Fruit fly (Drosophila melanogaster) whole organism, embryonic: Measurements from ENCODE around the gene dre4.
A peak's percentile ranks its signal among the peaks of the same experiment; 100 is the strongest.

Source experiments
- Aef1 ChIP-seq: fragments of 200-800 bp; sonication (Bioruptor generic); IDR thresholded peaks from 3 replicates; pipeline ENCODE4 v1.3.6; 2022; ENCODE audit warnings: missing biosample characterization, missing genetic modification characterization
- CG1024 ChIP-seq: fragments of 200-800 bp; sonication (Bioruptor generic); IDR thresholded peaks from 2 replicates; pipeline ENCODE4 v1.3.6; 2022; ENCODE audit warnings: missing biosample characterization, missing genetic modification characterization
- CG11456 ChIP-seq: fragments of 200-800 bp; sonication (Bioruptor generic); IDR thresholded peaks from 3 replicates; pipeline ENCODE4 v1.3.6; 2022; ENCODE audit warnings: missing biosample characterization, missing genetic modification characterization
- CG11560 ChIP-seq: fragments of 200-800 bp; sonication (Bioruptor generic); IDR thresholded peaks from 3 replicates; pipeline ENCODE4 v1.3.6; 2022; ENCODE audit warnings: missing biosample characterization, missing genetic modification characterization
- CG11695 ChIP-seq: fragments of 200-800 bp; sonication (Bioruptor generic); IDR thresholded peaks from 3 replicates; pipeline ENCODE4 v1.3.6; 2022; ENCODE audit warnings: missing biosample characterization, missing genetic modification characterization
- CG12071 ChIP-seq: fragments of 200-800 bp; sonication (Bioruptor generic); optimal IDR thresholded peaks from 3 replicates; lab custom pipeline; 2018; ENCODE audit warnings: missing biosample characterization, mild to moderate bottlenecking, missing genetic modification characterization
- CG12219 ChIP-seq: fragments of 200-800 bp; sonication (Bioruptor generic); optimal IDR thresholded peaks from 3 replicates; lab custom pipeline; 2018; ENCODE audit warnings: missing biosample characterization, mild to moderate bottlenecking, missing genetic modification characterization
- CG13123 ChIP-seq: fragments of 200-800 bp; sonication (Bioruptor generic); optimal IDR thresholded peaks from 2 replicates; lab custom pipeline; 2016; ENCODE audit warnings: missing biosample characterization, missing genetic modification characterization
- CG14014 ChIP-seq: fragments of 200-800 bp; sonication (Bioruptor generic); IDR thresholded peaks from 2 replicates; pipeline ENCODE4 v1.3.6; 2022; ENCODE audit warnings: missing biosample characterization, missing genetic modification characterization
- CG14965 ChIP-seq: fragments of 200-800 bp; sonication (Bioruptor generic); optimal IDR thresholded peaks from 2 replicates; lab custom pipeline; 2016; ENCODE audit warnings: missing biosample characterization, missing genetic modification characterization, borderline replicate concordance
- CG15269 ChIP-seq: fragments of 200-800 bp; sonication (Bioruptor generic); optimal IDR thresholded peaks from 2 replicates; lab custom pipeline; 2018; ENCODE audit warnings: missing biosample characterization, mild to moderate bottlenecking, missing genetic modification characterization, moderate library complexity
- CG17385 ChIP-seq: fragments of 200-800 bp; sonication (Bioruptor generic); optimal IDR thresholded peaks from 3 replicates; lab custom pipeline; 2018; ENCODE audit warnings: missing biosample characterization, mild to moderate bottlenecking, missing genetic modification characterization
- CG3163 ChIP-seq: fragments of 200-800 bp; sonication (Bioruptor generic); optimal IDR thresholded peaks from 3 replicates; lab custom pipeline; 2016; ENCODE audit warnings: missing biosample characterization, missing genetic modification characterization
- CG32767 ChIP-seq: fragments of 200-800 bp; sonication (Bioruptor generic); IDR thresholded peaks from 2 replicates; pipeline ENCODE4 v1.3.6; 2022; ENCODE audit warnings: missing biosample characterization, missing genetic modification characterization
- CG4282 ChIP-seq: fragments of 200-800 bp; sonication (Bioruptor generic); optimal IDR thresholded peaks from 2 replicates; lab custom pipeline; 2016; ENCODE audit warnings: missing biosample characterization, missing genetic modification characterization
- CG4328 ChIP-seq: fragments of 200-800 bp; sonication (Bioruptor generic); optimal IDR thresholded peaks from 3 replicates; lab custom pipeline; 2017; ENCODE audit warnings: missing biosample characterization, missing genetic modification reagents, missing genetic modification characterization
- CG43689 ChIP-seq: fragments of 200-800 bp; sonication (Bioruptor generic); IDR thresholded peaks from 2 replicates; pipeline ENCODE4 v1.3.6; 2022; ENCODE audit warnings: missing biosample characterization, missing genetic modification characterization
- CG4617 ChIP-seq: fragments of 200-800 bp; sonication (Bioruptor generic); optimal IDR thresholded peaks from 3 replicates; lab custom pipeline; 2016; ENCODE audit warnings: missing biosample characterization, missing genetic modification characterization, borderline replicate concordance
- CG6683 ChIP-seq: fragments of 200-800 bp; sonication (Bioruptor generic); optimal IDR thresholded peaks from 2 replicates; lab custom pipeline; 2017; ENCODE audit warnings: missing biosample characterization, mild to moderate bottlenecking, missing genetic modification characterization, missing genetic modification reagents
- CrebB ChIP-seq: fragments of 200-800 bp; sonication (Bioruptor generic); optimal IDR thresholded peaks from 3 replicates; lab custom pipeline; 2018; ENCODE audit warnings: missing biosample characterization, mild to moderate bottlenecking, missing genetic modification characterization
- D19A ChIP-seq: fragments of 200-800 bp; optimal IDR thresholded peaks from 3 replicates; lab custom pipeline; 2019; ENCODE audit warnings: missing biosample characterization, mild to moderate bottlenecking, missing genetic modification characterization, moderate library complexity
- Deaf1 ChIP-seq: fragments of 200-800 bp; optimal IDR thresholded peaks from 3 replicates; lab custom pipeline; 2019; ENCODE audit warnings: missing biosample characterization, mild to moderate bottlenecking, missing genetic modification characterization, moderate library complexity
- ERR ChIP-seq: fragments of 200-800 bp; sonication (Bioruptor generic); optimal IDR thresholded peaks from 2 replicates; lab custom pipeline; 2016; ENCODE audit warnings: missing biosample characterization, missing genetic modification characterization
- Ets65A ChIP-seq: fragments of 200-800 bp; sonication (Bioruptor generic); peaks from one replicate; lab custom pipeline; 2016; ENCODE audit warnings: missing biosample characterization, missing genetic modification characterization
- HLH4C ChIP-seq: fragments of 200-800 bp; sonication (Bioruptor generic); IDR thresholded peaks from 3 replicates; pipeline ENCODE4 v1.3.6; 2022; ENCODE audit warnings: missing biosample characterization, missing genetic modification characterization; ENCODE audit not compliant: partially characterized antibody
- Mrtf ChIP-seq: fragments of 200-800 bp; sonication (Bioruptor generic); IDR thresholded peaks from 3 replicates; pipeline ENCODE4 v1.3.6; 2022; ENCODE audit warnings: missing biosample characterization, missing genetic modification characterization
- NfI ChIP-seq: fragments of 200-800 bp; sonication (Bioruptor generic); optimal IDR thresholded peaks from 3 replicates; lab custom pipeline; 2018; ENCODE audit warnings: missing biosample characterization, mild to moderate bottlenecking, missing genetic modification characterization, moderate library complexity
- Oli ChIP-seq: fragments of 200-800 bp; sonication (Bioruptor generic); optimal IDR thresholded peaks from 2 replicates; lab custom pipeline; 2018; ENCODE audit warnings: missing biosample characterization, mild to moderate bottlenecking, missing genetic modification characterization, moderate library complexity
- PHDP ChIP-seq: fragments of 200-800 bp; sonication (Bioruptor generic); optimal IDR thresholded peaks from 3 replicates; lab custom pipeline; 2018; ENCODE audit warnings: missing biosample characterization, mild to moderate bottlenecking, missing genetic modification characterization, moderate library complexity
- Poxn ChIP-seq: fragments of 200-800 bp; sonication (Bioruptor generic); IDR thresholded peaks from 2 replicates; pipeline ENCODE4 v1.3.6; 2022; ENCODE audit warnings: missing biosample characterization, missing genetic modification characterization
- Ptx1 ChIP-seq: fragments of 200-800 bp; sonication (Bioruptor generic); IDR thresholded peaks from 2 replicates; pipeline ENCODE4 v1.3.6; 2022; ENCODE audit warnings: missing biosample characterization, missing genetic modification characterization
- Scr ChIP-seq: fragments of 200-800 bp; sonication (Bioruptor generic); IDR thresholded peaks from 2 replicates; pipeline ENCODE4 v1.3.6; 2022; ENCODE audit warnings: missing biosample characterization, missing genetic modification characterization; ENCODE audit not compliant: partially characterized antibody
- Spps ChIP-seq: fragments of 200-800 bp; sonication (Bioruptor generic); optimal IDR thresholded peaks from 2 replicates; lab custom pipeline; 2018; ENCODE audit warnings: missing biosample characterization, mild to moderate bottlenecking, missing genetic modification characterization
- Xbp1 ChIP-seq: fragments of 200-800 bp; sonication (Bioruptor generic); optimal IDR thresholded peaks from 3 replicates; lab custom pipeline; 2016; ENCODE audit warnings: missing biosample characterization, mild to moderate bottlenecking, missing genetic modification characterization
- ac ChIP-seq: fragments of 200-800 bp; sonication (Bioruptor generic); optimal IDR thresholded peaks from 3 replicates; lab custom pipeline; 2017; ENCODE audit warnings: missing biosample characterization, mild to moderate bottlenecking, missing genetic modification characterization
- bcd ChIP-seq: fragments of 200-800 bp; sonication (Bioruptor generic); optimal IDR thresholded peaks from 2 replicates; lab custom pipeline; 2017; ENCODE audit warnings: missing biosample characterization, mild to moderate bottlenecking, missing genetic modification characterization
- bigmax ChIP-seq: fragments of 200-800 bp; sonication (Bioruptor generic); optimal IDR thresholded peaks from 2 replicates; lab custom pipeline; 2018; ENCODE audit warnings: missing biosample characterization, mild to moderate bottlenecking, missing genetic modification characterization
- chinmo ChIP-seq: fragments of 200-800 bp; sonication (Bioruptor generic); IDR thresholded peaks from 4 replicates; pipeline ENCODE4 v1.3.6; 2022; ENCODE audit warnings: missing biosample characterization, missing genetic modification characterization; ENCODE audit not compliant: partially characterized antibody
- exex ChIP-seq: fragments of 200-800 bp; sonication (Bioruptor generic); optimal IDR thresholded peaks from 4 replicates; lab custom pipeline; 2018; ENCODE audit warnings: missing biosample characterization, mild to moderate bottlenecking, missing genetic modification characterization, moderate library complexity
- ken ChIP-seq: fragments of 200-800 bp; sonication (Bioruptor generic); IDR thresholded peaks from 3 replicates; pipeline ENCODE4 v1.3.6; 2022; ENCODE audit warnings: missing biosample characterization, missing genetic modification characterization
- kni ChIP-seq: fragments of 200-800 bp; sonication (Bioruptor generic); optimal IDR thresholded peaks from 3 replicates; lab custom pipeline; 2017; ENCODE audit warnings: mild to moderate bottlenecking, missing biosample characterization, missing genetic modification reagents, missing genetic modification characterization
- luna ChIP-seq: fragments of 200-800 bp; sonication (Bioruptor generic); optimal IDR thresholded peaks from 2 replicates; lab custom pipeline; 2016; ENCODE audit warnings: missing biosample characterization, missing genetic modification characterization
- nmo ChIP-seq: fragments of 200-800 bp; sonication (Bioruptor generic); optimal IDR thresholded peaks from 2 replicates; lab custom pipeline; 2018; ENCODE audit warnings: missing biosample characterization, mild to moderate bottlenecking, missing genetic modification characterization, moderate library complexity
- org-1 ChIP-seq: fragments of 200-800 bp; sonication (Bioruptor generic); optimal IDR thresholded peaks from 2 replicates; lab custom pipeline; 2017; ENCODE audit warnings: missing biosample characterization, missing genetic modification characterization
- pum ChIP-seq: fragments of 200-800 bp; sonication (Bioruptor generic); optimal IDR thresholded peaks from 2 replicates; lab custom pipeline; 2016; ENCODE audit warnings: missing biosample characterization, missing genetic modification characterization
- scrt ChIP-seq: fragments of 200-800 bp; sonication (Bioruptor generic); optimal IDR thresholded peaks from 2 replicates; lab custom pipeline; 2018; ENCODE audit warnings: missing biosample characterization, mild to moderate bottlenecking, missing genetic modification characterization, moderate library complexity
- sd ChIP-seq: fragments of 200-800 bp; sonication (Bioruptor generic); optimal IDR thresholded peaks from 3 replicates; lab custom pipeline; 2018; ENCODE audit warnings: missing biosample characterization, mild to moderate bottlenecking, missing genetic modification characterization, moderate library complexity
- wdn ChIP-seq: fragments of 200-800 bp; sonication (Bioruptor generic); IDR thresholded peaks from 2 replicates; pipeline ENCODE4 v1.3.6; 2022; ENCODE audit warnings: missing biosample characterization, missing genetic modification characterization
- z ChIP-seq: fragments of 200-800 bp; sonication (Bioruptor generic); IDR thresholded peaks from 3 replicates; pipeline ENCODE4 v1.3.6; 2022; ENCODE audit warnings: missing biosample characterization, missing genetic modification characterization
- zen2 ChIP-seq: fragments of 200-800 bp; sonication (Bioruptor generic); IDR thresholded peaks from 3 replicates; pipeline ENCODE4 v1.3.6; 2022; ENCODE audit warnings: missing biosample characterization, missing genetic modification characterization; ENCODE audit not compliant: partially characterized antibody

Gene dre4

dm6 chr3L:1882868-1883554 is 6.9 kb upstream of the dre4 start, which contains the start of gene CG13937 (continued):
- TF ChIP-seq NfI (no peak), CG3163 (GFP tag; lab: Kevin White, UChicago) (no peak), z (GFP tag; lab: Robert Waterston, UW) (0 out of 3 replicates have a peak, but pooled peaks have one; percentile 34), bcd (GFP tag; lab: Kevin White, UChicago) (no peak), PHDP (tag; lab: Kevin White, UChicago) (no peak), bigmax (GFP tag; lab: Kevin White, UChicago) (no peak), D19A (tag; lab: Kevin White, UChicago) (no peak), scrt (GFP tag; lab: Kevin White, UChicago) (peak; percentile 39), CG43689 (no peak), Poxn (GFP tag; lab: Robert Waterston, UW) (no peak), CG11456 (GFP tag; lab: Robert Waterston, UW) (no peak), Xbp1 (no peak), CG12071 (no peak), HLH4C (GFP tag; lab: Robert Waterston, UW) (no peak), CG11560 (tag; lab: Robert Waterston, UW) (no peak), Ets65A (GFP tag; lab: Kevin White, UChicago) (no peak), luna (no peak), ERR (GFP tag; lab: Kevin White, UChicago) (no peak), pum (no peak), CG4328 (GFP tag; lab: Kevin White, UChicago) (no peak), CrebB (no peak), kni (GFP tag; lab: Kevin White, UChicago) (no peak), Ptx1 (GFP tag; lab: Robert Waterston, UW) (no peak), nmo (no peak), CG13123 (no peak), CG11695 (0 out of 3 replicates have a peak, but pooled peaks have one; percentile 9), CG4282 (GFP tag; lab: Kevin White, UChicago) (no peak), CG17385 (GFP tag; lab: Kevin White, UChicago) (no peak), CG12219 (GFP tag; lab: Kevin White, UChicago) (no peak), CG6683 (GFP tag; lab: Kevin White, UChicago) (no peak), Mrtf (GFP tag; lab: Robert Waterston, UW) (no peak), chinmo (0 out of 4 replicates have a peak, but pooled peaks have one; percentile 60), Scr (peak; percentile 11; the same call in 1 of the 2 replicates), ken (no peak), Oli (tag; lab: Kevin White, UChicago) (no peak), CG14965 (GFP tag; lab: Kevin White, UChicago) (no peak), Spps (no peak), CG32767 (GFP tag; lab: Robert Waterston, UW) (no peak), ac (GFP tag; lab: Kevin White, UChicago) (no peak), org-1 (no peak), exex (tag; lab: Kevin White, UChicago) (no peak), zen2 (GFP tag; lab: Robert Waterston, UW) (no peak), CG14014 (GFP tag; lab: Robert Waterston, UW) (no peak), CG1024 (GFP tag; lab: Robert Waterston, UW) (no peak), CG4617 (GFP tag; lab: Kevin White, UChicago) (no peak), CG15269 (no peak), Deaf1 (tag; lab: Kevin White, UChicago) (peak; percentile 13), Aef1 (GFP tag; lab: Robert Waterston, UW) (no peak), wdn (no peak), sd (peak; percentile 55)
